Worm (Caenorhabditis elegans) whole organism, L3 larva: ENCODE results near the gene F29A7.6.

Experiments
- ZK546.5 ChIP-seq: sonication (generic microtip); optimal IDR thresholded peaks from 2 replicates; lab custom pipeline; 2017; ENCODE audit warnings: missing biosample characterization, missing genetic modification characterization
- ama-1 ChIP-seq: fragments of 150-350 bp; optimal IDR thresholded peaks from 2 replicates; lab custom pipeline; 2018
- ceh-28 ChIP-seq: fragments of 150-350 bp; optimal IDR thresholded peaks from 2 replicates; lab custom pipeline; 2014; ENCODE audit warnings: missing biosample characterization, missing genetic modification reagents, missing genetic modification characterization
- daf-12 ChIP-seq: fragments of 150-350 bp; optimal IDR thresholded peaks from 2 replicates; lab custom pipeline; 2014; ENCODE audit warnings: missing biosample characterization, missing genetic modification reagents, missing genetic modification characterization
- egl-27 ChIP-seq: sonication (generic microtip); optimal IDR thresholded peaks from 4 replicates; lab custom pipeline; 2017; ENCODE audit warnings: missing biosample characterization, missing genetic modification reagents, missing genetic modification characterization
- hmg-11 ChIP-seq: sonication (generic microtip); optimal IDR thresholded peaks from 2 replicates; lab custom pipeline; 2016; ENCODE audit warnings: missing genetic modification characterization, missing compliant biosample characterization
- mdl-1 ChIP-seq: fragments of 150-350 bp; optimal IDR thresholded peaks from 2 replicates; lab custom pipeline; 2014; ENCODE audit warnings: missing biosample characterization, missing genetic modification characterization
- nhr-12 ChIP-seq: fragments of 150-350 bp; optimal IDR thresholded peaks from 2 replicates; lab custom pipeline; 2014; ENCODE audit warnings: missing biosample characterization, missing genetic modification characterization
- nhr-25 ChIP-seq: sonication (generic microtip); optimal IDR thresholded peaks from 2 replicates; lab custom pipeline; 2017; ENCODE audit warnings: missing biosample characterization, missing genetic modification characterization
- nhr-28 ChIP-seq: fragments of 150-350 bp; optimal IDR thresholded peaks from 2 replicates; lab custom pipeline; 2014; ENCODE audit warnings: missing biosample characterization, missing genetic modification characterization
- skn-1 ChIP-seq: fragments of 150-350 bp; optimal IDR thresholded peaks from 2 replicates; lab custom pipeline; 2014; ENCODE audit warnings: missing biosample characterization, missing genetic modification characterization
- snpc-4 ChIP-seq: fragments of 150-350 bp; optimal IDR thresholded peaks from 2 replicates; lab custom pipeline; 2014; ENCODE audit warnings: missing biosample characterization, missing genetic modification characterization
- unc-62 ChIP-seq: fragments of 150-350 bp; sonication (generic microtip); optimal IDR thresholded peaks from 4 replicates; lab custom pipeline; 2014; ENCODE audit warnings: missing biosample characterization, missing genetic modification reagents, missing genetic modification characterization

ce11 chrII:2749595-2750048, 2.8 kb downstream of the F29A7.6 start, which contains the start of gene F29A7.4:
- no peak for TF ChIP-seq mdl-1 (tag; lab: Kevin White, UChicago)
- TF ChIP-seq egl-27: no peak
- no peak for TF ChIP-seq nhr-25 (tag; lab: Kevin White, UChicago)
- TF ChIP-seq skn-1: no peak
- TF ChIP-seq ZK546.5 (tag; lab: Kevin White, UChicago): no peak
- no peak for TF ChIP-seq unc-62 (GFP tag; lab: Kevin White, UChicago)
- no peak for TF ChIP-seq nhr-12
- no peak for TF ChIP-seq ceh-28 (tag; lab: Kevin White, UChicago)
- TF ChIP-seq snpc-4 (tag; lab: Kevin White, UChicago): no peak
- no peak for TF ChIP-seq hmg-11 (tag; lab: Kevin White, UChicago)
- TF ChIP-seq ama-1 (lab: Kevin White, UChicago): no peak
- no peak for TF ChIP-seq nhr-28
- TF ChIP-seq daf-12 (tag; lab: Kevin White, UChicago): no peak
